Fruit fly (Drosophila melanogaster): Measurements from ENCODE around the gene CG33285.

The CG33285 gene

DNA sequence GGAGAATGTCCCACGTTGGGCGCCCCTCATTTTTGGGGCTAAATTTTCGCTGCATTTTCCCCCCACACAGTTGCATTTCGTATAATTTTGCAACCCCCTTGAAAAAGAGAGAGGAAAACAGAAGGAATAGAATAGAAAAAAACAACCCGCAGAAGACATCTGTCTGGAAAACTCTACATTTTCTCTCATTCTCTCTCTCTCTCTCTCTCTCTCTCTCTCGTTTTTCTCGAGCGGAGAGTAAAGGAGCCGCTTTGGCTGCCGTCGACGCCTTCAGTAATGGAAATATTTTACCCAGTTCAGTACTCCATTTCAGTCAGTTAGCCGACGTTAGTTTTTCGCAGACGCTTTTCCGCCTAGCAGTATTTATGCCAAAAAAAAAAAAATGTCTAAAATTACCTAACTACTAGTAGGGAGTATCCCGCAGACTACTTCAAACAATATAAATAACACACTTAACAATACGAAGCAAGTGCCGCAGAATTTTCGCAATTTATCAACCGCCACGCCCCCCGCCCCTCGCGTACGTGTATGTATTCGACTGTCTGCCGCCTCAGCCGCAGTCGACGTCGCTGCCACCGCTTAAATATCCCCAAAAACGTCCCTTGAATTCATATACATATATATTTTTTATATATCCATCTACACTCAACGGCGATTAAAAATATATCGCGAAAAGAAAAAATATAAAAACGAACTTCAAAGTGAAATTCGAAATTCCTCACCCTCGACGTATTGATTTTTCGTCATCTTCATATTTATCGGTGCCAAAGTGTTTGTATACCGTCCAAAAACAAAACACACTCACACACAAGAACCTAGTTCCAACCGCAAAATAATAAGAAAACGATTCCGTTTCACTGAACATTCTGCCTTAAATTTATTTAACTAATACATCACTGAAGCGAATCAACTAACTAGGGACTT is 40.8 kb downstream of the CG33285 start:
- peak; percentile 15; the same call in 1 of the 2 replicates for TF ChIP-seq CG32767 (GFP tag; IDR thresholded peaks at IDR 0.05)
- TF ChIP-seq sqz (GFP tag; optimal IDR thresholded peaks at IDR 0.05): peak; percentile 26
- TF ChIP-seq CG11696 (GFP tag; IDR thresholded peaks at IDR 0.05): 0 out of 2 replicates have a peak, but pooled peaks have one; percentile 60
- TF ChIP-seq Mrtf (GFP tag; IDR thresholded peaks at IDR 0.05): no peak
- TF ChIP-seq sens (GFP tag): peak; percentile 81
- peak; percentile 60 for TF ChIP-seq Med (GFP tag)
- peak; percentile 61 for TF ChIP-seq onecut (GFP tag; IDR thresholded peaks at IDR 0.05)
- no peak for TF ChIP-seq Dad (GFP tag; optimal IDR thresholded peaks at IDR 0.05)
- peak; percentile 8 for TF ChIP-seq CG10431 (GFP tag; optimal IDR thresholded peaks at IDR 0.05)
- no peak for TF ChIP-seq Optix (GFP tag; IDR thresholded peaks at IDR 0.05)
- peak; percentile 76 for TF ChIP-seq Adf1 (GFP tag; IDR thresholded peaks at IDR 0.05)
- no peak for TF ChIP-seq CG11695 (GFP tag; IDR thresholded peaks at IDR 0.05)
- peak; percentile 20; the same call in 1 of the 2 replicates for TF ChIP-seq chm (GFP tag; IDR thresholded peaks at IDR 0.05)
- peak; percentile 85 to 94 for TF ChIP-seq Trl (optimal IDR thresholded peaks at IDR 0.05)
- no peak for TF ChIP-seq Trl (GFP tag; optimal IDR thresholded peaks at IDR 0.05)
- TF ChIP-seq CG18599 (GFP tag; optimal IDR thresholded peaks at IDR 0.05): peak; percentile 13
- TF ChIP-seq Hr3 (GFP tag; optimal IDR thresholded peaks at IDR 0.05): no peak
- no peak for TF ChIP-seq pan (optimal IDR thresholded peaks at IDR 0.05)
- TF ChIP-seq pan (GFP tag; optimal IDR thresholded peaks at IDR 0.05 in 1 of 2, IDR thresholded peaks at IDR 0.05 in 1 of 2): no peak
- peak; percentile 39 for TF ChIP-seq CG1832 (GFP tag; optimal IDR thresholded peaks at IDR 0.05)
- no peak for TF ChIP-seq danr (GFP tag; IDR thresholded peaks at IDR 0.05)
- TF ChIP-seq Jarid2 (GFP tag; optimal IDR thresholded peaks at IDR 0.05): peak; percentile 58
- no peak for TF ChIP-seq tll (GFP tag; optimal IDR thresholded peaks at IDR 0.05)
- peak; percentile 55; the same call in 1 of the 2 replicates for TF ChIP-seq seq (GFP tag; IDR thresholded peaks at IDR 0.05)
- TF ChIP-seq chinmo (GFP tag; IDR thresholded peaks at IDR 0.05; ENCODE audit: partially characterized antibody): 0 out of 4 replicates have a peak, but pooled peaks have one; percentile 47
- peak; percentile 25 for TF ChIP-seq nerfin-1 (tag; optimal IDR thresholded peaks at IDR 0.05)
- no peak for TF ChIP-seq Sry-δ (GFP tag; optimal IDR thresholded peaks at IDR 0.05)
- TF ChIP-seq pros (GFP tag; optimal IDR thresholded peaks at IDR 0.05): peak; percentile 23
- peak; percentile 56 for TF ChIP-seq CG3065 (GFP tag; optimal IDR thresholded peaks at IDR 0.05)
- TF ChIP-seq dmrt11E (tag; optimal IDR thresholded peaks at IDR 0.05): no peak
- TF ChIP-seq yki (optimal IDR thresholded peaks at IDR 0.05): peak; percentile 82

dm6 chr3L:21047037-21047436 is 41.8 kb downstream of the CG33285 start:
- TF ChIP-seq zfh2 (GFP tag; optimal IDR thresholded peaks at IDR 0.05) (no peak), CG17361 (GFP tag; IDR thresholded peaks at IDR 0.05) (0 out of 3 replicates have a peak, but pooled peaks have one; percentile 23), D (optimal IDR thresholded peaks at IDR 0.05) (no peak), D (GFP tag; optimal IDR thresholded peaks at IDR 0.05) (peak; percentile 1), Lim3 (GFP tag; IDR thresholded peaks at IDR 0.05) (no peak), CG42726 (GFP tag; IDR thresholded peaks at IDR 0.05; ENCODE audit: partially characterized antibody) (no peak), CG1529 (GFP tag; optimal IDR thresholded peaks at IDR 0.05) (no peak), CG2875 (GFP tag; optimal IDR thresholded peaks at IDR 0.05) (peak; percentile 17), mirr (GFP tag; optimal IDR thresholded peaks at IDR 0.05) (no peak), Xrp1 (GFP tag; IDR thresholded peaks at IDR 0.05) (peak; percentile 68), CG2202 (tag; optimal IDR thresholded peaks at IDR 0.05) (peak; percentile 15), fd3F (GFP tag; optimal IDR thresholded peaks at IDR 0.05) (peak; percentile 26), Ssrp (tag; optimal IDR thresholded peaks at IDR 0.05) (peak; percentile 44), CG15269 (tag; optimal IDR thresholded peaks at IDR 0.05) (peak; percentile 31), zf30C (GFP tag; optimal IDR thresholded peaks at IDR 0.05) (peak; percentile 97), CG34422 (GFP tag; IDR thresholded peaks at IDR 0.05) (peak; percentile 49; the same call in 2 of the 3 replicates), ci (GFP tag; IDR thresholded peaks at IDR 0.05) (peak; percentile 71; the same call in 2 of the 3 replicates), onecut (GFP tag; IDR thresholded peaks at IDR 0.05) (0 out of 2 replicates have a peak, but pooled peaks have one; percentile 26), tup (GFP tag; optimal IDR thresholded peaks at IDR 0.05) (peak; percentile 3), prd (optimal IDR thresholded peaks at IDR 0.05) (no peak), prd (GFP tag; IDR thresholded peaks at IDR 0.05) (peak; percentile 44; the same call in 1 of the 3 replicates)

Measured in whole organism, embryonic.